Fruit fly (Drosophila melanogaster) whole organism, embryonic: ENCODE data around the gene Dhpr.
A peak's percentile ranks its signal among the peaks of the same experiment; 100 is the strongest.

Experiments
- CG10462 ChIP-seq: fragments of 200-800 bp; sonication (Bioruptor generic); optimal IDR thresholded peaks from 2 replicates; lab custom pipeline; 2016; ENCODE audit warnings: missing biosample characterization, missing genetic modification characterization
- CG11398 ChIP-seq: fragments of 200-800 bp; sonication (Bioruptor generic); optimal IDR thresholded peaks from 2 replicates; lab custom pipeline; 2016; ENCODE audit warnings: missing biosample characterization, missing genetic modification characterization
- CG12391 ChIP-seq: fragments of 200-800 bp; sonication (Bioruptor generic); optimal IDR thresholded peaks from 3 replicates; lab custom pipeline; 2018; ENCODE audit warnings: missing biosample characterization, mild to moderate bottlenecking, missing genetic modification characterization, moderate library complexity
- CG1602 ChIP-seq: fragments of 200-800 bp; sonication (Bioruptor generic); optimal IDR thresholded peaks from 3 replicates; lab custom pipeline; 2016; ENCODE audit warnings: missing biosample characterization, missing genetic modification characterization
- CG17802 ChIP-seq: fragments of 200-800 bp; sonication (Bioruptor generic); optimal IDR thresholded peaks from 2 replicates; lab custom pipeline; 2018; ENCODE audit warnings: missing biosample characterization, mild to moderate bottlenecking, missing genetic modification characterization, moderate library complexity
- CG30431 ChIP-seq: fragments of 200-800 bp; sonication (Bioruptor generic); optimal IDR thresholded peaks from 2 replicates; lab custom pipeline; 2017; ENCODE audit warnings: missing biosample characterization, missing genetic modification characterization
- CG4854 ChIP-seq: fragments of 200-800 bp; sonication (Bioruptor generic); optimal IDR thresholded peaks from 2 replicates; lab custom pipeline; 2016; ENCODE audit warnings: missing biosample characterization, missing genetic modification characterization, inconsistent platforms
- CG5245 ChIP-seq: fragments of 200-800 bp; sonication (Bioruptor generic); optimal IDR thresholded peaks from 3 replicates; lab custom pipeline; 2016; ENCODE audit warnings: missing biosample characterization, missing genetic modification characterization
- CG5953 ChIP-seq: fragments of 200-800 bp; sonication (Bioruptor generic); IDR thresholded peaks from 2 replicates; pipeline ENCODE4 v1.3.6; 2022; ENCODE audit warnings: missing biosample characterization, missing genetic modification characterization
- CG6689 ChIP-seq: fragments of 200-800 bp; sonication (Bioruptor generic); IDR thresholded peaks from 2 replicates; pipeline ENCODE4 v1.3.6; 2022; ENCODE audit warnings: missing biosample characterization, missing genetic modification characterization
- CG7271 ChIP-seq: fragments of 200-800 bp; sonication (Bioruptor generic); optimal IDR thresholded peaks from 2 replicates; lab custom pipeline; 2018; ENCODE audit warnings: missing biosample characterization, mild to moderate bottlenecking, missing genetic modification characterization, moderate library complexity
- CG7839 ChIP-seq: fragments of 200-800 bp; sonication (Bioruptor generic); optimal IDR thresholded peaks from 3 replicates; lab custom pipeline; 2018; ENCODE audit warnings: missing biosample characterization, mild to moderate bottlenecking, missing genetic modification characterization, moderate library complexity
- CG9215 ChIP-seq: fragments of 200-800 bp; sonication (Bioruptor generic); IDR thresholded peaks from 2 replicates; pipeline ENCODE4 v1.3.6; 2022; ENCODE audit warnings: missing biosample characterization, missing genetic modification characterization
- Dad ChIP-seq: fragments of 200-800 bp; sonication (Bioruptor generic); optimal IDR thresholded peaks from 3 replicates; lab custom pipeline; 2016; ENCODE audit warnings: missing biosample characterization, missing genetic modification characterization
- Ets65A ChIP-seq: fragments of 200-800 bp; sonication (Bioruptor generic); peaks from one replicate; lab custom pipeline; 2016; ENCODE audit warnings: missing biosample characterization, missing genetic modification characterization
- Fer1 ChIP-seq: fragments of 200-800 bp; sonication (Bioruptor generic); optimal IDR thresholded peaks from 2 replicates; lab custom pipeline; 2017; ENCODE audit warnings: missing biosample characterization, mild to moderate bottlenecking, missing genetic modification characterization
- Fer2 ChIP-seq: fragments of 200-800 bp; sonication (Bioruptor generic); optimal IDR thresholded peaks from 2 replicates; lab custom pipeline; 2018; ENCODE audit warnings: missing biosample characterization, mild to moderate bottlenecking, missing genetic modification characterization, moderate library complexity
- HmgZ ChIP-seq: fragments of 200-800 bp; sonication (Bioruptor generic); optimal IDR thresholded peaks from 2 replicates; lab custom pipeline; 2018; ENCODE audit warnings: missing biosample characterization, mild to moderate bottlenecking, missing genetic modification characterization
- Hmx ChIP-seq: fragments of 200-800 bp; sonication (Bioruptor generic); optimal IDR thresholded peaks from 2 replicates; lab custom pipeline; 2016; ENCODE audit warnings: missing biosample characterization, missing genetic modification characterization
- Hr3 ChIP-seq: fragments of 200-800 bp; sonication (Bioruptor generic); optimal IDR thresholded peaks from 3 replicates; lab custom pipeline; 2016; ENCODE audit warnings: missing biosample characterization, missing genetic modification characterization
- MTF-1 ChIP-seq: fragments of 200-800 bp; sonication (Bioruptor generic); optimal IDR thresholded peaks from 2 replicates; lab custom pipeline; 2018; ENCODE audit warnings: missing biosample characterization, mild to moderate bottlenecking, missing genetic modification characterization, borderline replicate concordance
- Med ChIP-seq: fragments of 200-800 bp; sonication (Bioruptor generic); peaks from one replicate; lab custom pipeline; 2016; ENCODE audit warnings: missing biosample characterization, missing genetic modification characterization, mild to moderate bottlenecking, inconsistent platforms, moderate library complexity
- NFAT ChIP-seq: fragments of 200-800 bp; sonication (Bioruptor generic); IDR thresholded peaks from 2 replicates; pipeline ENCODE4 v1.3.6; 2022; ENCODE audit warnings: missing biosample characterization, missing genetic modification characterization
- Poxn ChIP-seq: fragments of 200-800 bp; sonication (Bioruptor generic); IDR thresholded peaks from 2 replicates; pipeline ENCODE4 v1.3.6; 2022; ENCODE audit warnings: missing biosample characterization, missing genetic modification characterization
- Rx ChIP-seq: fragments of 200-800 bp; sonication (Bioruptor generic); IDR thresholded peaks from 2 replicates; pipeline ENCODE4 v1.3.6; 2022; ENCODE audit warnings: missing biosample characterization, missing genetic modification characterization
- Vsx1 ChIP-seq: fragments of 200-800 bp; sonication (Bioruptor generic); optimal IDR thresholded peaks from 2 replicates; lab custom pipeline; 2017; ENCODE audit warnings: missing biosample characterization, mild to moderate bottlenecking, missing genetic modification characterization, missing genetic modification reagents
- aop ChIP-seq: fragments of 200-800 bp; sonication (Bioruptor generic); IDR thresholded peaks from 2 replicates; pipeline ENCODE4 v1.3.6; 2022; ENCODE audit warnings: missing biosample characterization, missing genetic modification characterization
- ap ChIP-seq: fragments of 200-800 bp; sonication (Bioruptor generic); IDR thresholded peaks from 2 replicates; pipeline ENCODE4 v1.3.6; 2022; ENCODE audit warnings: missing biosample characterization, missing genetic modification characterization
- cg ChIP-seq: fragments of 200-800 bp; sonication (Bioruptor generic); optimal IDR thresholded peaks from 3 replicates; lab custom pipeline; 2019; ENCODE audit warnings: missing biosample characterization, mild to moderate bottlenecking, missing genetic modification characterization, moderate library complexity
- da ChIP-seq: fragments of 200-800 bp; sonication (Bioruptor generic); optimal IDR thresholded peaks from 2 replicates; lab custom pipeline; 2016; ENCODE audit warnings: missing biosample characterization, missing genetic modification characterization
- fu2 ChIP-seq: fragments of 200-800 bp; sonication (Bioruptor generic); optimal IDR thresholded peaks from 2 replicates; lab custom pipeline; 2016; ENCODE audit warnings: missing biosample characterization, missing genetic modification characterization
- grau ChIP-seq: fragments of 200-800 bp; optimal IDR thresholded peaks from 3 replicates; lab custom pipeline; 2019; ENCODE audit warnings: missing biosample characterization, mild to moderate bottlenecking, missing genetic modification characterization, moderate library complexity
- gsb-n ChIP-seq: fragments of 200-800 bp; sonication (Bioruptor generic); optimal IDR thresholded peaks from 3 replicates; lab custom pipeline; 2018; ENCODE audit warnings: missing biosample characterization, mild to moderate bottlenecking, missing genetic modification characterization
- gt ChIP-seq: fragments of 200-800 bp; sonication (Bioruptor generic); IDR thresholded peaks from 2 replicates; pipeline ENCODE4 v1.3.6; 2022; ENCODE audit warnings: missing biosample characterization, missing genetic modification characterization
- ham ChIP-seq: fragments of 200-800 bp; sonication (Bioruptor generic); IDR thresholded peaks from 2 replicates; pipeline ENCODE4 v1.3.6; 2022; ENCODE audit warnings: missing biosample characterization, missing genetic modification characterization
- her ChIP-seq: fragments of 200-800 bp; sonication (Bioruptor generic); optimal IDR thresholded peaks from 2 replicates; lab custom pipeline; 2016; ENCODE audit warnings: missing biosample characterization, missing genetic modification characterization
- jigr1 ChIP-seq: fragments of 200-800 bp; sonication (Bioruptor generic); IDR thresholded peaks from 3 replicates; pipeline ENCODE4 v1.3.6; 2022; ENCODE audit warnings: missing biosample characterization, missing genetic modification characterization
- maf-S ChIP-seq: fragments of 200-800 bp; sonication (Bioruptor generic); optimal IDR thresholded peaks from 2 replicates; lab custom pipeline; 2016; ENCODE audit warnings: missing biosample characterization, missing genetic modification characterization
- mam ChIP-seq: fragments of 200-800 bp; sonication (Bioruptor generic); optimal IDR thresholded peaks from 3 replicates; lab custom pipeline; 2016; ENCODE audit warnings: missing biosample characterization, missing genetic modification characterization
- p53 ChIP-seq: fragments of 200-800 bp; sonication (Bioruptor generic); optimal IDR thresholded peaks from 2 replicates; lab custom pipeline; 2016; ENCODE audit warnings: missing biosample characterization, missing genetic modification characterization
- prd ChIP-seq, 3 experiments: fragments of >200 bp in 2 of 3; fragments of 200-800 bp in 1 of 3; sonication (Bioruptor generic) in 1 of 3; optimal IDR thresholded peaks in 2 of 3; IDR thresholded peaks in 1 of 3; 2 replicates in 2 of 3; 3 replicates in 1 of 3; pipeline versions ENCODE4 v1.3.6 to Lab custom; 2017 to 2022; ENCODE audit warnings: missing biosample characterization in 1 of 3, missing genetic modification characterization in 1 of 3
- pzg ChIP-seq: fragments of 200-800 bp; sonication (Bioruptor generic); optimal IDR thresholded peaks from 3 replicates; lab custom pipeline; 2018; ENCODE audit warnings: missing biosample characterization, mild to moderate bottlenecking, missing genetic modification characterization, moderate library complexity
- sens ChIP-seq: fragments of 200-800 bp; sonication (Bioruptor generic); peaks from one replicate; lab custom pipeline; 2016; ENCODE audit warnings: missing biosample characterization, missing genetic modification characterization
- sima ChIP-seq: fragments of 200-800 bp; sonication (Bioruptor generic); optimal IDR thresholded peaks from 2 replicates; lab custom pipeline; 2016; ENCODE audit warnings: missing biosample characterization, missing genetic modification characterization
- slou ChIP-seq: fragments of 200-800 bp; sonication (Bioruptor generic); optimal IDR thresholded peaks from 3 replicates; lab custom pipeline; 2016; ENCODE audit warnings: missing biosample characterization, missing genetic modification characterization
- slp2 ChIP-seq: fragments of 200-800 bp; sonication (Bioruptor generic); optimal IDR thresholded peaks from 2 replicates; lab custom pipeline; 2016; ENCODE audit warnings: missing biosample characterization, missing genetic modification characterization
- sob ChIP-seq: fragments of 200-800 bp; sonication (Bioruptor generic); IDR thresholded peaks from 2 replicates; pipeline ENCODE4 v1.3.6; 2022; ENCODE audit warnings: missing biosample characterization, missing genetic modification characterization
- tgo ChIP-seq: fragments of 200-800 bp; sonication (Bioruptor generic); IDR thresholded peaks from 3 replicates; pipeline ENCODE4 v1.3.6; 2022; ENCODE audit warnings: missing biosample characterization, missing genetic modification characterization
- trem ChIP-seq: fragments of 200-800 bp; optimal IDR thresholded peaks from 3 replicates; lab custom pipeline; 2019; ENCODE audit warnings: missing biosample characterization, mild to moderate bottlenecking, missing genetic modification characterization, moderate library complexity
- zf30C ChIP-seq: fragments of 200-800 bp; sonication (Bioruptor generic); optimal IDR thresholded peaks from 3 replicates; lab custom pipeline; 2018; ENCODE audit warnings: missing biosample characterization, mild to moderate bottlenecking, missing genetic modification characterization

Dhpr gene

DNA sequence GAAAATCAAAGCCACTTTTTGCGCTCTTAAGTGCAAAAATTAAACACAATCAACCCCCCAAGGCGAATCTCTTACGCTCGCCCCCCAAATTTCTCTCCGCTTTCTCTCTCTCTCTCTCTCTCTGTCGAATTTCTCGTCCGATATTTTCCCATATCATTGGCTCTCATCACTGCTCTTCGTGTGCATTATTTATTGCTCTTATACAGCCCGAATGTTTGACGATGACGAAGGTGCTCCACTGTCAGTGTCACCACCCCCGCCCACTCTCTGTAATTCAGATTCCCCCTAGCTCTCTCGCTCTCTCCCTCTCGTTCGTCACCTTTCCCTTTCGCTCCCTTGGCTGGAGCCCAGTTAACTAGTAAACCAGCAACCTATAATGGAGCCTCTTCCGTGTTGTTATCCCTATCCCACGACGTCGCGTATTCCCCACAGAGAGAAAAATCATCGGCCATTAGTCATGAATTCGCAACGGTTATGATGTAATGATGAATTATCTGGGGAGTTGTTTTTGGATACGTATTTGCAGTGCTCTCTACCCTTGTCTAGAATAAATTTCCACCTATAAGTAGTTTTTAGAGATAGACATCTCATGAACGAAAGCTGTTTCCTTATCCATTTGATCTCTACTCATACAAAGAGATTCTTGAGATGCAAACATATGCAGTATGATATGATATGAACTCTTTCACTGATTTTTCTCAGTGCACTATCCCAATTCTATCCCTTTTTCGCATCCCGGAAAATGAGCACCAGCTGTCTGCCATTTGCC is 6.5 kb upstream of the Dhpr start:
- no peak for TF ChIP-seq sima (GFP tag; lab: Kevin White, UChicago)
- no peak; the same call in 1 of the 2 replicates for TF ChIP-seq Rx (GFP tag; lab: Robert Waterston, UW)
- TF ChIP-seq Dad, result peak; percentile 24
- TF ChIP-seq trem (tag; lab: Kevin White, UChicago), result no peak
- TF ChIP-seq NFAT, result no peak
- peak; percentile 35 for TF ChIP-seq CG1602 (GFP tag; lab: Kevin White, UChicago)
- TF ChIP-seq ap (GFP tag; lab: Robert Waterston, UW), result 0 out of 2 replicates have a peak, but pooled peaks have one; percentile 3
- peak; percentile 51 for TF ChIP-seq slp2 (GFP tag; lab: Kevin White, UChicago)
- no peak for TF ChIP-seq cg (GFP tag; lab: Kevin White, UChicago)
- no peak for TF ChIP-seq pzg
- TF ChIP-seq grau (tag; lab: Kevin White, UChicago), result peak; percentile 67
- TF ChIP-seq ham (GFP tag; lab: Robert Waterston, UW), result no peak
- TF ChIP-seq Med (GFP tag; lab: Kevin White, UChicago), result peak; percentile 88
- TF ChIP-seq CG4854, result peak; percentile 23
- peak; percentile 22 for TF ChIP-seq Fer2 (tag; lab: Kevin White, UChicago)
- peak; percentile 15 for TF ChIP-seq CG30431 (GFP tag; lab: Kevin White, UChicago)
- peak; percentile 74 for TF ChIP-seq CG7839 (tag; lab: Kevin White, UChicago)
- TF ChIP-seq her (GFP tag; lab: Kevin White, UChicago), result peak; percentile 64
- TF ChIP-seq sob (GFP tag; lab: Robert Waterston, UW), result no peak
- peak; percentile 79 for TF ChIP-seq Ets65A (GFP tag; lab: Kevin White, UChicago)
- peak; percentile 66; the same call in 1 of the 2 replicates for TF ChIP-seq CG6689
- TF ChIP-seq da (GFP tag; lab: Kevin White, UChicago), result peak; percentile 26
- TF ChIP-seq HmgZ (tag; lab: Kevin White, UChicago), result peak; percentile 32
- no peak for TF ChIP-seq Vsx1 (GFP tag; lab: Kevin White, UChicago)
- peak; percentile 59 for TF ChIP-seq mam (GFP tag; lab: Kevin White, UChicago)
- TF ChIP-seq jigr1 (GFP tag; lab: Robert Waterston, UW), result no peak
- no peak for TF ChIP-seq gsb-n (tag; lab: Kevin White, UChicago)
- TF ChIP-seq tgo (GFP tag; lab: Robert Waterston, UW), result peak; percentile 60
- no peak for TF ChIP-seq CG5245 (GFP tag; lab: Kevin White, UChicago)
- TF ChIP-seq Hr3 (GFP tag; lab: Kevin White, UChicago), result no peak
- peak; percentile 20 for TF ChIP-seq maf-S (GFP tag; lab: Kevin White, UChicago)
- TF ChIP-seq slou (GFP tag; lab: Kevin White, UChicago), result peak; percentile 8
- TF ChIP-seq fu2 (GFP tag; lab: Kevin White, UChicago), result peak; percentile 35
- no peak for TF ChIP-seq CG17802 (tag; lab: Kevin White, UChicago)
- no peak for TF ChIP-seq gt (GFP tag; lab: Robert Waterston, UW)
- no peak for TF ChIP-seq MTF-1
- TF ChIP-seq CG10462 (GFP tag; lab: Kevin White, UChicago), result no peak
- no peak for TF ChIP-seq CG5953
- TF ChIP-seq zf30C (GFP tag; lab: Kevin White, UChicago), result peak; percentile 59
- peak; percentile 52 for TF ChIP-seq sens
- TF ChIP-seq prd (optimal IDR thresholded peaks at IDR 0.05; lab: Kevin White, UChicago), result no peak
- peak; percentile 48; the same call in 1 of the 3 replicates for TF ChIP-seq prd (GFP tag; IDR thresholded peaks at IDR 0.05; lab: Robert Waterston, UW)
- TF ChIP-seq CG12391 (tag; lab: Kevin White, UChicago), result peak; percentile 44
- TF ChIP-seq Fer1, result peak; percentile 72
- peak; percentile 55 for TF ChIP-seq CG11398 (GFP tag; lab: Kevin White, UChicago)
- no peak for TF ChIP-seq CG7271 (tag; lab: Kevin White, UChicago)
- peak; percentile 23; the same call in 1 of the 2 replicates for TF ChIP-seq CG9215 (GFP tag; lab: Robert Waterston, UW)
- TF ChIP-seq p53 (GFP tag; lab: Kevin White, UChicago), result peak; percentile 27
- no peak for TF ChIP-seq Poxn
- TF ChIP-seq Hmx, result no peak
- no peak for TF ChIP-seq aop
